Worm (Caenorhabditis elegans) whole organism, mixed stage, embryonic: Measurements from ENCODE around the gene C18E9.5.

Experiments
- lin-13 ChIP-seq: fragments of 150-350 bp; optimal IDR thresholded peaks from 2 replicates; lab custom pipeline; 2014; ENCODE audit warnings: missing biosample characterization, missing genetic modification characterization
- lsy-2 ChIP-seq: fragments of 150-350 bp; optimal IDR thresholded peaks from 2 replicates; lab custom pipeline; 2014; ENCODE audit warnings: missing biosample characterization, missing genetic modification characterization
- mab-5 ChIP-seq: fragments of 150-350 bp; optimal IDR thresholded peaks from 2 replicates; lab custom pipeline; 2014; ENCODE audit warnings: missing biosample characterization, missing genetic modification characterization
- nhr-12 ChIP-seq: fragments of 150-350 bp; optimal IDR thresholded peaks from 2 replicates; lab custom pipeline; 2014; ENCODE audit warnings: missing biosample characterization, missing genetic modification characterization

ce11 chrII:9010708-9011107, 40.9 kb downstream of the C18E9.5 start:
- TF ChIP-seq lsy-2 (tag; lab: Kevin White, UChicago) (no peak), mab-5 (tag; lab: Kevin White, UChicago) (no peak), lin-13 (tag; lab: Kevin White, UChicago) (no peak), nhr-12 (tag; lab: Kevin White, UChicago) (no peak)
